Fruit fly (Drosophila melanogaster): ENCODE measurements around the gene CG5078.
"Not testable (repeated sequence)": the region's sequence is repeated elsewhere in the genome, so short reads cannot be mapped to it uniquely, and the experiment has no call there.

CG5078 gene

DNA sequence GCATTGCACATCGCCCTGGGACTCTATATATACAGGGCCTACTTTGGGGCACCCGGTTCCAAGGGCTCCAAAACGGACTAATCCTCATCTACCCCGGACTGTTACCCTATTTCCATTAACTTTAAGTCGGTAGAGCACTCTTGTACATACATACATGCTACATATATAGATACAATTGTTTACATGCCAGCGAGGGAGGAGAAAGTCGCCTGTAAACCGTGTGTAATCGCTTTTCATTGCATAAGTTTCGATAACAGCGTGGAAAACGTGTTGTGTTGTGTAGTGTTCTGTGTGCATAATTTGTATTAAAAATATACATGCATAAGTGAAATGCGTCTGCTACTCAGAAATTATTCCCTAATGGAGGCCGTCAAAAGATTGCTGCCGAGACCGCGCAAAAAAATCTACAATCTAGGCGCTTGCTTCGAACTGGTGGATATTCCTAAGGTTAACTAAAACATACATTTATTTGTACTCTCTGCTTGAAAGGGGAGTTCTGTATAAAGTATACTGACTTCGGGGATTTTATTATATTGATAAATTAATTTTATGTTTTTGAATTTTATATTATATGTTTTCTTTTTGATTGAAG lies 31.5 kb upstream of the CG5078 start, which contains the start of gene isoQC:
isoQC (plus strand) TSS at position 270 of the 592 bp plus-strand sequence.
- TF ChIP-seq Sin3A (optimal IDR thresholded peaks at IDR 0.05) (no peak), ttk (optimal IDR thresholded peaks at IDR 0.05) (no peak), h (optimal IDR thresholded peaks at IDR 0.05) (no peak), psq (optimal IDR thresholded peaks at IDR 0.05) (no peak), Myc (optimal IDR thresholded peaks at IDR 0.05) (no peak), insv (optimal IDR thresholded peaks at IDR 0.05) (no peak)

- no peak for TF ChIP-seq insv (optimal IDR thresholded peaks at IDR 0.05)
- TF ChIP-seq h (optimal IDR thresholded peaks at IDR 0.05): no peak
- no peak for TF ChIP-seq Myc (optimal IDR thresholded peaks at IDR 0.05)
- no peak for TF ChIP-seq psq (optimal IDR thresholded peaks at IDR 0.05)
- no peak for TF ChIP-seq ttk (optimal IDR thresholded peaks at IDR 0.05)
- TF ChIP-seq Sin3A (optimal IDR thresholded peaks at IDR 0.05): no peak
These were observed 31.0 kb upstream of the CG5078 start for dm6 chr3L:20474789-20475208.

dm6 chr3L:20487649-20488048 lies 18.2 kb upstream of the CG5078 start:
- TF ChIP-seq Sin3A (optimal IDR thresholded peaks at IDR 0.05) (no peak), ttk (optimal IDR thresholded peaks at IDR 0.05) (no peak), insv (optimal IDR thresholded peaks at IDR 0.05) (no peak)

DNA sequence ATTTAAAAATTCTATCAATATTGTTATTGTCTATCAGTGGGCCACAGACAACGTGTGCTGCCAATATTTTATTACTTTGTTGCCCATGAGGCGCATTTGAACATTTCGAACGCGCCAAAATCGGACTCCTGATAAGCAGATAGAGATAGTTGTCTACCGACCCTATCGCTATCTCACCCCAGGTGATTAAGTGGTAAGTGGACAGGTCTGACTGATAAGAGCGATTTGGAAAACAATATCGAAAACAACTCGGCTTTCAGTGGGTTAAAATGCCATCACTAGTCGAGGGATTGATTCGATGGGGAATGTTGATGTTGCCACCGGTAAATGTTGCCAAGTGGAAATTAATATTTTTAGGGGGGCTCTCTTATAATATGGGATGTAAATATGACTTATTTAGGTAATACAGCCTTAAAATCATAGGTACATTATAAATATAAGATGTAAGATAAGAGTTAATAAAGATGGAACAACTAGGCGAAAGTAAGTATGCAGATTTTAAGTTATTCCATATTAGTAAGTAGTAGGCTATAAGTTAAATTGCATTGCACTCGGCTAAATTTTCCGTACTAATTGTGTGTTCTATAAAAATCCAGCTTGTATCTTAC lies 14.2 kb upstream of the CG5078 start, which contains the start of gene ND-39:
ND-39 (plus strand) TSS at position 558 of the 608 bp plus-strand sequence.
- TF ChIP-seq psq (optimal IDR thresholded peaks at IDR 0.05) (no peak), Sin3A (optimal IDR thresholded peaks at IDR 0.05) (no peak), ttk (optimal IDR thresholded peaks at IDR 0.05) (no peak), Myc (optimal IDR thresholded peaks at IDR 0.05) (no peak), insv (optimal IDR thresholded peaks at IDR 0.05) (no peak), h (optimal IDR thresholded peaks at IDR 0.05) (no peak)

dm6 chr3L:20493417-20494261 lies 12.2 kb upstream of the CG5078 start:
- no peak for TF ChIP-seq Sin3A (optimal IDR thresholded peaks at IDR 0.05)
- TF ChIP-seq insv (optimal IDR thresholded peaks at IDR 0.05): no peak
- no peak for TF ChIP-seq psq (optimal IDR thresholded peaks at IDR 0.05)
- TF ChIP-seq h (optimal IDR thresholded peaks at IDR 0.05): no peak
- no peak for TF ChIP-seq ttk (optimal IDR thresholded peaks at IDR 0.05)
- TF ChIP-seq Myc (optimal IDR thresholded peaks at IDR 0.05): no peak

- TF ChIP-seq Myc (optimal IDR thresholded peaks at IDR 0.05): no peak
- TF ChIP-seq insv (optimal IDR thresholded peaks at IDR 0.05): no peak
- TF ChIP-seq psq (optimal IDR thresholded peaks at IDR 0.05): no peak
- no peak for TF ChIP-seq h (optimal IDR thresholded peaks at IDR 0.05)
- TF ChIP-seq ttk (optimal IDR thresholded peaks at IDR 0.05): no peak
- TF ChIP-seq Sin3A (optimal IDR thresholded peaks at IDR 0.05): no peak
These were observed 11.6 kb upstream of the CG5078 start for dm6 chr3L:20494262-20494601.

- TF ChIP-seq Myc (optimal IDR thresholded peaks at IDR 0.05): no peak
- TF ChIP-seq Sin3A (optimal IDR thresholded peaks at IDR 0.05): no peak
- TF ChIP-seq h (optimal IDR thresholded peaks at IDR 0.05): no peak
- no peak for TF ChIP-seq psq (optimal IDR thresholded peaks at IDR 0.05)
- TF ChIP-seq insv (optimal IDR thresholded peaks at IDR 0.05): no peak
- TF ChIP-seq ttk (optimal IDR thresholded peaks at IDR 0.05): no peak
These were observed 10.8 kb upstream of the CG5078 start, which contains the start of gene ZnT77C for dm6 chr3L:20494780-20495591. Gene ZnT77C, minus strand, starts transcription at chr3L:20494921.

DNA sequence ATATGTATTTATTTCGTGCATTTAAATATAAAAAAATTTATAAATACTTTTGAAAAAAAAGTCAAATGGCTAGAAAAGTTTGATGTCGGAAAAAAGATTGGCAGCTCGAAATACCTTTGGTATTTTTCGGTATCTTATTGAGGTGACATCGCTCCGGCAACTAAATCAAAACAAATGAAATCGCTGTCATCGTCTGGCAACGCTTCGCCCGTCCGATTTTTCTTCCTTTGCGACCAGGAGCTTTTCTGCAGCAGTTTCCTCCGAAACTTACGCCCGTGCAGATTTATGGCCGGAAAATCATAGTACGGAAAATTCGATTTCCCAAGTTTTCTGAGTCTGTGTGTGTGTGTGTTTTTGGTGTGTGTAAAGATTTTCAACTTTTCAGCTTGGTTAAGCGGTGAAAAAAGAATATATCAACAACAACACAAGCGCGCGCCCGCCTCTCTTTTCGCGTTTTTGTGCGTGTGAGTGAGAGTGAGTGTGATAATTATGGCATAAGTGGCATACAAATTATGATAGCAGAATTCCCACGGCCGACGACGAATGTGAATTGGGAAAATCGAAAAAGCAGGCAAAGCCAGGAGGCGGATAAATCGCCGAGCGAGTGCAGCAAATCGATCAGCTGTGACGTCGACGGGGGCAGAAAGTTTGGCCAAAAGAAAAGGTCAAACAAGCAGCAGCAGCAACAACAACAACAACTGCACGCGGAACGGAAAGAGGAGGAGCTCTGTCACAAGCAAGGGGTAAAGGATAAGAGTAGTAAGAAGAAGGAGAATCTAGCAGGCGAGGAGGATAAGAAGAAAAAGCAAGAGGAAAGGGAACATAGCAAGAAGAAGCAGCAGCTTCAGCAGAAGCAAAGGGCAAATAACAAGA lies 8.5 kb upstream of the CG5078 start, which contains the start of gene CG32425:
CG32425 (plus strand) TSS at position 200 of the 873 bp plus-strand sequence.
- TF ChIP-seq Sin3A (optimal IDR thresholded peaks at IDR 0.05) (no peak), ttk (optimal IDR thresholded peaks at IDR 0.05) (no peak), insv (optimal IDR thresholded peaks at IDR 0.05) (no peak), psq (optimal IDR thresholded peaks at IDR 0.05) (no peak), Myc (optimal IDR thresholded peaks at IDR 0.05) (no peak), h (optimal IDR thresholded peaks at IDR 0.05) (no peak)

DNA sequence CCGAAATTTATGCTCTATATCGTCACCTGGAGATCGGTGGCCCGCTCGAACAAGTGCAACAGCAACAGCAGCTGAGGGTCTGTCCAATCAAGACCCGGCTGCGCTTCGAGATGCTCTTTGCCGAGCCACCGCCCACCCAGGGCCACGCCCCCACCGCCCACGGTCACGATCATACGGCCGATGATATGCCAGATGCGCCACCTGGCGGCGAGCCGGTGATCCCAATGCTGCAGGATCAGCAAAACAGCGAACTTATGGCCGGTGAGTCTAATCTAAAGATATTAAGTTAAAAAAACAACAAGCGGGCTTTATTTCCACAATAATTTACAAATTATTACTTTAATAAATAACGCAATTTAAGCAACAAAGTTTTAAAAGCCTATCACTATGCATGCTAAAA lies 7.6 kb upstream of the CG5078 start:
- TF ChIP-seq h (optimal IDR thresholded peaks at IDR 0.05): no peak
- no peak for TF ChIP-seq psq (optimal IDR thresholded peaks at IDR 0.05)
- TF ChIP-seq ttk (optimal IDR thresholded peaks at IDR 0.05): no peak
- TF ChIP-seq Myc (optimal IDR thresholded peaks at IDR 0.05): no peak
- TF ChIP-seq insv (optimal IDR thresholded peaks at IDR 0.05): no peak
- no peak for TF ChIP-seq Sin3A (optimal IDR thresholded peaks at IDR 0.05)

DNA sequence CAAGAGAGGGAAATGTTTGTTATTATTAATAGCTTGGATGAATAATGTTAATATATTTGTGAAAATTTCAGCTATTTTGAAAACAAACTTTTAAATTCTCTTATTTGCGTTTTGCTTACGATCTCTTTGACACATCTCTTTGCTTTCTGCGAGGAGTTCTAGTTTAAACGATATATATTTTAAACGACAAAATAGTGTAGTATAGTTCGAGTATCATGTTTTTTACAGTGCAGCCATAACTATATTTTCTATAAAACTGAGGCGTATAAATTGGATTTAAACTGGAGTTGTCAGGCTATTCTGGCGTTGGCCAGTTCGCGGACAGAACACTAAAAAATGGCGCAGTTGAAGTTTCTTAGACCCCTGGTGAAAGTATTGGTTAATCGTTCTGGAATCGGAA lies 6.3 kb upstream of the CG5078 start, which contains the start of gene CG18281:
CG18281 (plus strand) TSS at position 301 of the 400 bp plus-strand sequence.
- not testable (repeated sequence) for TF ChIP-seq insv, Sin3A, psq (optimal IDR thresholded peaks at IDR 0.05)
